Fruit fly (Drosophila melanogaster) whole organism, embryonic: Measurements from ENCODE around the gene Ccn.
A peak's percentile ranks its signal among the peaks of the same experiment; 100 is the strongest.

Experiments used
- Awh ChIP-seq: fragments of 200-800 bp; sonication (Bioruptor generic); IDR thresholded peaks from 2 replicates; pipeline ENCODE4, ENCODE4 v1.3.6; 2022; ENCODE audit warnings: missing biosample characterization, missing genetic modification characterization
- CG10431 ChIP-seq: fragments of 200-800 bp; sonication (Bioruptor generic); optimal IDR thresholded peaks from 3 replicates; lab custom pipeline; 2018; ENCODE audit warnings: missing biosample characterization, mild to moderate bottlenecking, missing genetic modification characterization
- CG13775 ChIP-seq: fragments of 200-800 bp; sonication (Bioruptor generic); optimal IDR thresholded peaks from 3 replicates; lab custom pipeline; 2017; ENCODE audit warnings: missing biosample characterization, mild to moderate bottlenecking, missing genetic modification characterization
- CG1529 ChIP-seq: fragments of 200-800 bp; sonication (Bioruptor generic); optimal IDR thresholded peaks from 3 replicates; lab custom pipeline; 2018; ENCODE audit warnings: missing biosample characterization, missing genetic modification characterization
- CG15479 ChIP-seq: fragments of 200-800 bp; sonication (Bioruptor generic); optimal IDR thresholded peaks from 3 replicates; lab custom pipeline; 2019; ENCODE audit warnings: missing biosample characterization, mild to moderate bottlenecking, missing genetic modification characterization, moderate library complexity
- CG15514 ChIP-seq: fragments of 200-800 bp; sonication (Bioruptor generic); optimal IDR thresholded peaks from 3 replicates; lab custom pipeline; 2017; ENCODE audit warnings: missing biosample characterization, missing genetic modification characterization, mild to moderate bottlenecking, moderate library complexity, missing genetic modification reagents
- CG15696 ChIP-seq: fragments of 200-800 bp; sonication (Bioruptor generic); optimal IDR thresholded peaks from 2 replicates; lab custom pipeline; 2019; ENCODE audit warnings: missing biosample characterization, mild to moderate bottlenecking, missing genetic modification characterization, moderate library complexity
- CG17361 ChIP-seq: fragments of 200-800 bp; sonication (Bioruptor generic); IDR thresholded peaks from 3 replicates; pipeline ENCODE4 v1.3.6; 2022; ENCODE audit warnings: missing biosample characterization, missing genetic modification characterization
- CG17385 ChIP-seq: fragments of 200-800 bp; sonication (Bioruptor generic); optimal IDR thresholded peaks from 3 replicates; lab custom pipeline; 2018; ENCODE audit warnings: missing biosample characterization, mild to moderate bottlenecking, missing genetic modification characterization
- CG17802 ChIP-seq: fragments of 200-800 bp; sonication (Bioruptor generic); optimal IDR thresholded peaks from 2 replicates; lab custom pipeline; 2018; ENCODE audit warnings: missing biosample characterization, mild to moderate bottlenecking, missing genetic modification characterization, moderate library complexity
- CG2202 ChIP-seq: fragments of 200-800 bp; sonication (Bioruptor generic); optimal IDR thresholded peaks from 2 replicates; lab custom pipeline; 2018; ENCODE audit warnings: missing biosample characterization, mild to moderate bottlenecking, missing genetic modification characterization
- CG30403 ChIP-seq: fragments of 200-800 bp; sonication (Bioruptor generic); optimal IDR thresholded peaks from 3 replicates; lab custom pipeline; 2016; ENCODE audit warnings: missing biosample characterization, missing genetic modification characterization
- CG3065 ChIP-seq: fragments of 200-800 bp; sonication (Bioruptor generic); optimal IDR thresholded peaks from 2 replicates; lab custom pipeline; 2016; ENCODE audit warnings: missing biosample characterization, missing genetic modification characterization
- CG5180 ChIP-seq: fragments of 200-800 bp; sonication (Bioruptor generic); optimal IDR thresholded peaks from 3 replicates; lab custom pipeline; 2017; ENCODE audit warnings: missing biosample characterization, missing genetic modification characterization, mild to moderate bottlenecking, moderate library complexity, missing genetic modification reagents
- CG5953 ChIP-seq: fragments of 200-800 bp; sonication (Bioruptor generic); IDR thresholded peaks from 2 replicates; pipeline ENCODE4 v1.3.6; 2022; ENCODE audit warnings: missing biosample characterization, missing genetic modification characterization
- CG6791 ChIP-seq: fragments of 200-800 bp; sonication (Bioruptor generic); IDR thresholded peaks from 3 replicates; pipeline ENCODE4 v1.3.6; 2022; ENCODE audit warnings: missing biosample characterization, missing genetic modification characterization; ENCODE audit not compliant: partially characterized antibody
- CG7839 ChIP-seq: fragments of 200-800 bp; sonication (Bioruptor generic); optimal IDR thresholded peaks from 3 replicates; lab custom pipeline; 2018; ENCODE audit warnings: missing biosample characterization, mild to moderate bottlenecking, missing genetic modification characterization, moderate library complexity
- CG9437 ChIP-seq: fragments of 200-800 bp; sonication (Bioruptor generic); optimal IDR thresholded peaks from 2 replicates; lab custom pipeline; 2018; ENCODE audit warnings: missing biosample characterization, mild to moderate bottlenecking, missing genetic modification characterization
- CHES-1-like ChIP-seq: fragments of 200-800 bp; sonication (Bioruptor generic); optimal IDR thresholded peaks from 2 replicates; lab custom pipeline; 2016; ENCODE audit warnings: missing biosample characterization, missing genetic modification characterization
- D19B ChIP-seq: fragments of 200-800 bp; sonication (Bioruptor generic); optimal IDR thresholded peaks from 2 replicates; lab custom pipeline; 2017; ENCODE audit warnings: missing biosample characterization, mild to moderate bottlenecking, missing genetic modification characterization
- Eip74EF ChIP-seq, 2 experiments: fragments of 200-800 bp in 1 of 2; fragments of >200 bp in 1 of 2; sonication (Bioruptor generic) in 1 of 2; optimal IDR thresholded peaks; 2 replicates each; lab custom pipeline; 2017 to 2019; ENCODE audit warnings: missing biosample characterization in 2 of 2, missing genetic modification characterization in 2 of 2, mild to moderate bottlenecking in 1 of 2, moderate library complexity in 1 of 2
- Ets65A ChIP-seq: fragments of 200-800 bp; sonication (Bioruptor generic); peaks from one replicate; lab custom pipeline; 2016; ENCODE audit warnings: missing biosample characterization, missing genetic modification characterization
- Jarid2 ChIP-seq: fragments of 200-800 bp; sonication (Bioruptor generic); optimal IDR thresholded peaks from 3 replicates; lab custom pipeline; 2017; ENCODE audit warnings: mild to moderate bottlenecking, missing biosample characterization, missing genetic modification reagents, missing genetic modification characterization
- MBD-R2 ChIP-seq: fragments of 200-800 bp; sonication (Bioruptor generic); IDR thresholded peaks from 2 replicates; pipeline ENCODE4 v1.3.6; 2022; ENCODE audit warnings: missing biosample characterization, missing genetic modification characterization
- NfI ChIP-seq: fragments of 200-800 bp; sonication (Bioruptor generic); optimal IDR thresholded peaks from 3 replicates; lab custom pipeline; 2018; ENCODE audit warnings: missing biosample characterization, mild to moderate bottlenecking, missing genetic modification characterization, moderate library complexity
- Pdp1 ChIP-seq, 2 experiments: fragments of 200-800 bp; sonication (Bioruptor generic); optimal IDR thresholded peaks; 3 replicates each; lab custom pipeline; 2016; ENCODE audit warnings: missing biosample characterization in 2 of 2, missing genetic modification characterization in 2 of 2, mild to moderate bottlenecking in 1 of 2, moderate library complexity in 1 of 2
- Poxn ChIP-seq: fragments of 200-800 bp; sonication (Bioruptor generic); IDR thresholded peaks from 2 replicates; pipeline ENCODE4 v1.3.6; 2022; ENCODE audit warnings: missing biosample characterization, missing genetic modification characterization
- Trl ChIP-seq, 3 experiments: fragments of >200 bp in 2 of 3; fragments of 200-800 bp in 1 of 3; sonication (Bioruptor generic) in 1 of 3; optimal IDR thresholded peaks; 2 replicates in 1 of 3; 3 replicates in 2 of 3; lab custom pipeline; 2016 to 2017; ENCODE audit warnings: missing biosample characterization in 1 of 3, missing genetic modification characterization in 1 of 3
- amos ChIP-seq: fragments of 200-800 bp; sonication (Bioruptor generic); IDR thresholded peaks from 2 replicates; pipeline ENCODE4 v1.3.6; 2022; ENCODE audit warnings: missing biosample characterization, missing genetic modification characterization; ENCODE audit not compliant: partially characterized antibody
- bab2 ChIP-seq: fragments of 200-800 bp; sonication (Bioruptor generic); optimal IDR thresholded peaks from 2 replicates; lab custom pipeline; 2016; ENCODE audit warnings: missing biosample characterization, missing genetic modification characterization
- cg ChIP-seq: fragments of 200-800 bp; sonication (Bioruptor generic); optimal IDR thresholded peaks from 3 replicates; lab custom pipeline; 2019; ENCODE audit warnings: missing biosample characterization, mild to moderate bottlenecking, missing genetic modification characterization, moderate library complexity
- disco-r ChIP-seq: fragments of 200-800 bp; sonication (Bioruptor generic); optimal IDR thresholded peaks from 2 replicates; lab custom pipeline; 2016; ENCODE audit warnings: missing biosample characterization, missing genetic modification characterization
- en ChIP-seq: fragments of 200-800 bp; sonication (Bioruptor generic); optimal IDR thresholded peaks from 2 replicates; lab custom pipeline; 2016; ENCODE audit warnings: missing biosample characterization, missing genetic modification characterization
- ham ChIP-seq: fragments of 200-800 bp; sonication (Bioruptor generic); IDR thresholded peaks from 2 replicates; pipeline ENCODE4 v1.3.6; 2022; ENCODE audit warnings: missing biosample characterization, missing genetic modification characterization
- kah ChIP-seq: fragments of 200-800 bp; sonication (Bioruptor generic); optimal IDR thresholded peaks from 2 replicates; lab custom pipeline; 2018; ENCODE audit warnings: missing biosample characterization, mild to moderate bottlenecking, missing genetic modification characterization
- lab ChIP-seq: fragments of 200-800 bp; sonication (Bioruptor generic); optimal IDR thresholded peaks from 3 replicates; lab custom pipeline; 2017; ENCODE audit warnings: missing biosample characterization, missing genetic modification characterization, mild to moderate bottlenecking, moderate library complexity, missing genetic modification reagents
- lov ChIP-seq, 2 experiments: fragments of 200-800 bp in 1 of 2; fragments of >200 bp in 1 of 2; sonication (Bioruptor generic) in 1 of 2; IDR thresholded peaks in 1 of 2; optimal IDR thresholded peaks in 1 of 2; 2 replicates in 1 of 2; 3 replicates in 1 of 2; pipeline versions ENCODE4 v1.3.6 to Lab custom; 2017 to 2022; ENCODE audit warnings: missing biosample characterization in 1 of 2, missing genetic modification characterization in 1 of 2
- mirr ChIP-seq: fragments of 200-800 bp; sonication (Bioruptor generic); optimal IDR thresholded peaks from 3 replicates; lab custom pipeline; 2018; ENCODE audit warnings: missing biosample characterization, mild to moderate bottlenecking, missing genetic modification characterization
- pros ChIP-seq: fragments of 200-800 bp; sonication (Bioruptor generic); optimal IDR thresholded peaks from 3 replicates; lab custom pipeline; 2019; ENCODE audit warnings: missing biosample characterization, mild to moderate bottlenecking, missing genetic modification characterization, moderate library complexity
- sens ChIP-seq: fragments of 200-800 bp; sonication (Bioruptor generic); peaks from one replicate; lab custom pipeline; 2016; ENCODE audit warnings: missing biosample characterization, missing genetic modification characterization
- stc ChIP-seq: fragments of 200-800 bp; sonication (Bioruptor generic); IDR thresholded peaks from 2 replicates; pipeline ENCODE4 v1.3.6; 2022; ENCODE audit warnings: missing biosample characterization, missing genetic modification characterization
- ttk ChIP-seq: fragments of 200-800 bp; sonication (Bioruptor generic); IDR thresholded peaks from 2 replicates; pipeline ENCODE4 v2.1.2; 2022; ENCODE audit warnings: missing biosample characterization, missing genetic modification characterization
- vfl ChIP-seq: fragments of 200-800 bp; sonication (Bioruptor generic); optimal IDR thresholded peaks from 2 replicates; lab custom pipeline; 2016; ENCODE audit warnings: missing biosample characterization, missing genetic modification characterization

Gene Ccn

DNA sequence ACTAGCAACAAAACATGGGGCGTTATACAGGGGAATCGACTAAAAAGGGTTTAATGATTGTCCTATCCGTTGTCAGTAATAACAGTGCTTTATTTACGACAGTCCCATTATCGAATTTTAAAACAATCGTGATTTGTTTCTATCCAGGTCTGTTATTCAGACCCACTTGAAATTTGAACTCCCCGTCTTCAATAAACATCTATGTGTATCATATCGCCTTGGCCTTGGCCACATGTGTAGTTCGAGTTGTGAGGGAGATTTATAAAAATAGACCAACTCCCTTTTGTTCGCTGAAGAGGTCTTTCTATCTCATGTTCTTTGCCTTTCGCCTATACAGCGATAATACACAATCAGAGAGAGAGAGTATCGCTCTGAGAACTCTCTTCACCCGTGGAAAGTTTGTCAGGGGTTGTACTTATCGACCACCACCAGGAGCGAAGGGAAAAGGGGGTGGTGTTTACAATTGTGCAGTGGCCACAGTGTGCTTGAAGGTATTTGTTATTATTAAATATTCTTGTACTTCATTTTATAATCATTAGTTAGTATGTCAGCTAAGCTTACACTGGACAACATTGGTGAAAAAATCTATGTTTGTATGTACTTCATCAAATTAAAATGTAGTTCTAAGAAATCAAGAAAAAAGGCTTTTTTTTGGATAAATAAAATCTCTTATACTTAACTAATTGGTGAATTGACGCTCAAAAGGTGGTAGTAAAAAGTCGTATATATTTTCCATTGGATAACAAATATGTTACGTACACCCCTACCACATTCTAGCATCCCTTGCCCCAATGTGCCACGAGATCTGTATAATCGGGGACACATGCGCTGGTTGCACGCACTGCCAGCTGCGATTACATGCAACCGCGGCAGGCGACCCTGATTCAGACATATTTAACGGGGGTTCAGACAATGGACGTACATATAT is 67.6 kb downstream of the Ccn start (continued):
- TF ChIP-seq stc (GFP tag; lab: Robert Waterston, UW) (peak; percentile 54; the same call in 1 of the 2 replicates), D19B (no peak), CG15479 (GFP tag; lab: Kevin White, UChicago) (peak; percentile 63), amos (no peak), CG5180 (GFP tag; lab: Kevin White, UChicago) (peak; percentile 77), kah (GFP tag; lab: Kevin White, UChicago) (peak; percentile 64), CG7839 (peak; percentile 88), MBD-R2 (no peak)
- TF ChIP-seq, all 482 proteins: peak for 300

DNA sequence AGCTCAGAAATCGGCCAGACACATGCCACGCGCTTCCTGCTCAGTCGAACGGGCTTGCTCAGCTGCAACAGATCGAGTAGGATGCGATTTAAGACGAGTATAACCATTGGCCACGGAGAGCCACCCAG is 68.1 kb downstream of the Ccn start, which contains the start of gene CG32182:
CG32182 (plus strand) TSS at position 29 of the 128 bp plus-strand sequence.
- no peak for TF ChIP-seq amos
- no peak for TF ChIP-seq lov (optimal IDR thresholded peaks at IDR 0.05; lab: Kevin White, UChicago)
- TF ChIP-seq lov (GFP tag; IDR thresholded peaks at IDR 0.05; lab: Robert Waterston, UW): 0 out of 3 replicates have a peak, but pooled peaks have one; percentile 2
- TF ChIP-seq CG6791 (GFP tag; lab: Robert Waterston, UW): 0 out of 3 replicates have a peak, but pooled peaks have one; percentile 3

DNA sequence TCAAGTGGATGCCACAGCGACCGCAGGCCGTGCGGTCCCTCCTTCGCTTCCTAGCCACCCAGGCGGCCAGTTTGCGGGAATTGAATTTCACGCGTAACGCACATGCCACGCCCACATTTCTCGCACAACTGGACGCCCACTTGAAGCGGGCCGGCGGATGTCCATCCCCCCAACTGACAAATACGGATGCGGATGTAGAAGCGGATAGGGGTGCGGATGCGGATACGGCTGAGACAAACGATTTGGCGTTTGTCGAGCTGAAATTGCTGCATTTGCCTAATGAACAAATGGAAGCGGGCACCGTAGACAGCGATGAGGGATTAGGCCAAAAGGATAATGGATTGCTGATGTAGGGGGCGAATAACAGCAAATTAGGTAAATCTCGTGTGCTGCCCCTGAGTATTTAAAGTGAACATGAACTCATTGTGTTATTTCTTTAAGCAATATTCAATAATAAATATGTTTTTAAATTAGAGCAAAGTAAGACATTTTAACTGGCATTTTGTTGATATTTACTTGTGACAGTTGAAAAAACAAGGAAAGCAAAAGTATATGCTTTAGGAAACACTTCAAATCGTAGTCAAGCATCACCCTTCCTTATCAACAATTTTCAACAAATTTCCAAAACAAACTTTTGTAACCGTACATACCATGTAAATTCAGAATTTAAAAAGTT is 69.4 kb downstream of the Ccn start, which contains the start of gene CG32181:
CG32181 (plus strand) TSS at position 626 of the 676 bp plus-strand sequence.
- TF ChIP-seq CG1529 (GFP tag; lab: Kevin White, UChicago) (no peak), Pdp1 (GFP tag; optimal IDR thresholded peaks at IDR 0.05; lab: Kevin White, UChicago) (no peak), CG3065 (GFP tag; lab: Kevin White, UChicago) (peak; percentile 53), en (GFP tag; lab: Kevin White, UChicago) (no peak), ham (GFP tag; lab: Robert Waterston, UW) (no peak), CG17802 (tag; lab: Kevin White, UChicago) (no peak), CG17361 (GFP tag; lab: Robert Waterston, UW) (no peak), CG2202 (no peak), CG15514 (no peak), CG13775 (peak; percentile 91), CG17385 (GFP tag; lab: Kevin White, UChicago) (no peak), disco-r (no peak), sens (peak; percentile 19), CG5953 (GFP tag; lab: Robert Waterston, UW) (no peak), Trl (optimal IDR thresholded peaks at IDR 0.05; lab: Kevin White, UChicago) (no peak), Trl (GFP tag; optimal IDR thresholded peaks at IDR 0.05; lab: Kevin White, UChicago) (no peak), Ets65A (GFP tag; lab: Kevin White, UChicago) (peak; percentile 73), cg (no peak), CHES-1-like (GFP tag; lab: Kevin White, UChicago) (no peak)

DNA sequence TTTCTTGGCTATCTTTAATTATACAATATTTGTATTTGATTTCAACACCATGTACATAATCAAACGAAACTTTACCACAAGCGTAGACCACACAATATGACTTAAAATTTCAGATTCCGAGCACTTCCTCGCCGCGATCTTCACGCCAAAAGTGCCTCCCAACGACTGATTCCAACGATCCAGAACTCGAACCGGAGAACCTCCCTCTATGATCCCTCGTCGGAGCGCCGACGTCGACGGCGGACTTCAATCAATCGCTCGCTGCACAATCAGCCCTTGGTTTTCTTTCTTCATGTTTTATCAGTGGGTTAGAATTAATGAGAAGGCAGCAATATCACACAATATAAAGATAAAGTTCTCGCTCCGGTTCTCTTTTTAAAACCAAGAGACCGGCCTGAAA is 74.2 kb downstream of the Ccn start, which contains the start of the genes Adgf-A and Adgf-A2:
Adgf-A (minus strand) TSS at position 172 of the 400 bp plus-strand sequence.
Adgf-A2 (minus strand) TSS at position 172 of the 400 bp plus-strand sequence.
- no peak for TF ChIP-seq CG30403
- TF ChIP-seq CG9437 (GFP tag; lab: Kevin White, UChicago): no peak
- peak; percentile 20 for TF ChIP-seq lab (GFP tag; lab: Kevin White, UChicago)
- peak in 1 of 2 experiments; percentile 7 for TF ChIP-seq Trl (optimal IDR thresholded peaks at IDR 0.05; lab: Kevin White, UChicago)
- TF ChIP-seq Trl (GFP tag; optimal IDR thresholded peaks at IDR 0.05; lab: Kevin White, UChicago): no peak
- no peak for TF ChIP-seq Awh
- TF ChIP-seq ttk (GFP tag; lab: Robert Waterston, UW): 0 out of 2 replicates have a peak, but pooled peaks have one; percentile 8
- TF ChIP-seq CG15696 (tag; lab: Kevin White, UChicago): no peak
- no peak for TF ChIP-seq vfl (GFP tag; lab: Kevin White, UChicago)
- TF ChIP-seq mirr (GFP tag; lab: Kevin White, UChicago): no peak
- peak; percentile 76 for TF ChIP-seq pros (GFP tag; lab: Kevin White, UChicago)
- peak; percentile 73 for TF ChIP-seq Jarid2 (GFP tag; lab: Kevin White, UChicago)
- no peak for TF ChIP-seq NfI (GFP tag; lab: Kevin White, UChicago)
- no peak for TF ChIP-seq CG10431 (GFP tag; lab: Kevin White, UChicago)
- TF ChIP-seq Eip74EF (GFP tag; optimal IDR thresholded peaks at IDR 0.05; lab: Kevin White, UChicago): no peak
- peak; percentile 16 for TF ChIP-seq CG15514
- TF ChIP-seq Poxn (GFP tag; lab: Robert Waterston, UW): no peak
- TF ChIP-seq bab2 (GFP tag; lab: Kevin White, UChicago): no peak
